Worm (Caenorhabditis elegans) whole organism, L1 larva: ENCODE data around the gene F59D12.3.

Experiments used
- pqm-1 ChIP-seq: sonication (generic microtip); optimal IDR thresholded peaks from 3 replicates; lab custom pipeline; 2017; ENCODE audit warnings: missing biosample characterization, missing genetic modification characterization
- snpc-4 ChIP-seq: fragments of 150-350 bp; optimal IDR thresholded peaks from 2 replicates; lab custom pipeline; 2014; ENCODE audit warnings: missing biosample characterization, missing genetic modification characterization

- TF ChIP-seq snpc-4 (tag; lab: Kevin White, UChicago): no peak
- TF ChIP-seq pqm-1 (tag; lab: Kevin White, UChicago): no peak
Observed at ce11 chrX:15629615-15630014, 21.2 kb downstream of the F59D12.3 start.
